Fruit fly (Drosophila melanogaster) whole organism, prepupa: ENCODE measurements around the gene Hipk.

ENCODE experiments used
- CG10631 ChIP-seq: fragments of 200-800 bp; sonication (Bioruptor generic); optimal IDR thresholded peaks from 2 replicates; lab custom pipeline; 2016; ENCODE audit warnings: missing biosample characterization, missing genetic modification characterization
- CG11294 ChIP-seq: fragments of 200-800 bp; sonication (Bioruptor generic); IDR thresholded peaks from 2 replicates; pipeline ENCODE4 v1.3.6; 2022; ENCODE audit warnings: missing biosample characterization, missing genetic modification characterization
- CG11902 ChIP-seq: fragments of 200-800 bp; sonication (Bioruptor generic); optimal IDR thresholded peaks from 3 replicates; lab custom pipeline; 2016; ENCODE audit warnings: missing biosample characterization, missing genetic modification characterization
- CG15336 ChIP-seq: fragments of 200-800 bp; sonication (Bioruptor generic); IDR thresholded peaks from 2 replicates; pipeline ENCODE4 v1.3.6; 2022; ENCODE audit warnings: missing biosample characterization, missing genetic modification characterization
- CG1621 ChIP-seq: fragments of 200-800 bp; sonication (Bioruptor generic); optimal IDR thresholded peaks from 3 replicates; lab custom pipeline; 2018; ENCODE audit warnings: missing biosample characterization, mild to moderate bottlenecking, missing genetic modification characterization
- CG3032 ChIP-seq: fragments of 200-800 bp; optimal IDR thresholded peaks from 2 replicates; lab custom pipeline; 2019; ENCODE audit warnings: missing biosample characterization, mild to moderate bottlenecking, missing genetic modification characterization, moderate library complexity
- CG31627 ChIP-seq: fragments of 200-800 bp; sonication (Bioruptor generic); optimal IDR thresholded peaks from 3 replicates; lab custom pipeline; 2016; ENCODE audit warnings: missing biosample characterization, missing genetic modification characterization
- CG32006 ChIP-seq: fragments of 200-800 bp; sonication (Bioruptor generic); optimal IDR thresholded peaks from 3 replicates; lab custom pipeline; 2017; ENCODE audit warnings: missing biosample characterization, mild to moderate bottlenecking, missing genetic modification characterization
- CG34406 ChIP-seq: fragments of 200-800 bp; sonication (Bioruptor generic); optimal IDR thresholded peaks from 3 replicates; lab custom pipeline; 2016; ENCODE audit warnings: missing biosample characterization, missing genetic modification characterization
- CG4318 ChIP-seq: fragments of 200-800 bp; sonication (Bioruptor generic); optimal IDR thresholded peaks from 3 replicates; lab custom pipeline; 2017; ENCODE audit warnings: missing biosample characterization, mild to moderate bottlenecking, missing genetic modification characterization
- CG6163 ChIP-seq: fragments of 200-800 bp; sonication (Bioruptor generic); IDR thresholded peaks from 3 replicates; pipeline ENCODE4 v1.3.6; 2022; ENCODE audit warnings: missing biosample characterization, missing genetic modification characterization
- CG6276 ChIP-seq: fragments of 200-800 bp; sonication (Bioruptor generic); optimal IDR thresholded peaks from 2 replicates; lab custom pipeline; 2017; ENCODE audit warnings: missing biosample characterization, mild to moderate bottlenecking, missing genetic modification characterization
- CG6792 ChIP-seq: fragments of 200-800 bp; sonication (Bioruptor generic); optimal IDR thresholded peaks from 3 replicates; lab custom pipeline; 2016; ENCODE audit warnings: missing biosample characterization, missing genetic modification characterization
- CG6854 ChIP-seq: fragments of 200-800 bp; sonication (Bioruptor generic); optimal IDR thresholded peaks from 2 replicates; lab custom pipeline; 2017; ENCODE audit warnings: missing biosample characterization, mild to moderate bottlenecking, missing genetic modification characterization
- CG7368 ChIP-seq: fragments of 200-800 bp; sonication (Bioruptor generic); optimal IDR thresholded peaks from 3 replicates; lab custom pipeline; 2016; ENCODE audit warnings: missing biosample characterization, missing genetic modification characterization
- CG8119 ChIP-seq: fragments of 200-800 bp; sonication (Bioruptor generic); IDR thresholded peaks from 3 replicates; pipeline ENCODE4 v1.3.6; 2022; ENCODE audit warnings: missing biosample characterization, missing genetic modification characterization
- CG8319 ChIP-seq: fragments of 200-800 bp; sonication (Bioruptor generic); optimal IDR thresholded peaks from 3 replicates; lab custom pipeline; 2016; ENCODE audit warnings: missing biosample characterization, missing genetic modification characterization
- CG8632 ChIP-seq: fragments of 200-800 bp; sonication (Bioruptor generic); optimal IDR thresholded peaks from 3 replicates; lab custom pipeline; 2016; ENCODE audit warnings: missing biosample characterization, missing genetic modification characterization
- CG9139 ChIP-seq: fragments of 200-800 bp; sonication (Bioruptor generic); optimal IDR thresholded peaks from 3 replicates; lab custom pipeline; 2017; ENCODE audit warnings: missing biosample characterization, mild to moderate bottlenecking, missing genetic modification characterization
- Eip78C ChIP-seq: fragments of 200-800 bp; sonication (Bioruptor generic); peaks from one replicate; lab custom pipeline; 2016; ENCODE audit warnings: missing biosample characterization, missing genetic modification characterization
- Eip93F ChIP-seq: fragments of 200-800 bp; sonication (Bioruptor generic); optimal IDR thresholded peaks from 2 replicates; lab custom pipeline; 2016; ENCODE audit warnings: missing biosample characterization, mild to moderate bottlenecking, missing genetic modification characterization
- Ets96B ChIP-seq: fragments of 200-800 bp; optimal IDR thresholded peaks from 2 replicates; lab custom pipeline; 2019; ENCODE audit warnings: missing biosample characterization, mild to moderate bottlenecking, missing genetic modification characterization, moderate library complexity
- Gug ChIP-seq: fragments of 200-800 bp; sonication (Bioruptor generic); IDR thresholded peaks from 2 replicates; pipeline ENCODE4 v1.3.6; 2022; ENCODE audit warnings: missing biosample characterization, missing genetic modification characterization
- Hr39 ChIP-seq: fragments of 200-800 bp; sonication (Bioruptor generic); optimal IDR thresholded peaks from 2 replicates; lab custom pipeline; 2016; ENCODE audit warnings: missing biosample characterization, missing genetic modification characterization
- Lpt ChIP-seq: fragments of 200-800 bp; sonication (Bioruptor generic); optimal IDR thresholded peaks from 3 replicates; lab custom pipeline; 2016; ENCODE audit warnings: missing biosample characterization, missing genetic modification characterization
- Met ChIP-seq: fragments of 200-800 bp; sonication (Bioruptor generic); optimal IDR thresholded peaks from 3 replicates; lab custom pipeline; 2016; ENCODE audit warnings: missing biosample characterization, missing genetic modification characterization
- Smox ChIP-seq: fragments of 200-800 bp; sonication (Bioruptor generic); optimal IDR thresholded peaks from 3 replicates; lab custom pipeline; 2016; ENCODE audit warnings: missing biosample characterization, missing genetic modification characterization
- Sox102F ChIP-seq: fragments of 200-800 bp; sonication (Bioruptor generic); optimal IDR thresholded peaks from 2 replicates; lab custom pipeline; 2016; ENCODE audit warnings: missing biosample characterization, mild to moderate bottlenecking, missing genetic modification characterization
- Sox14 ChIP-seq: fragments of 200-800 bp; sonication (Bioruptor generic); optimal IDR thresholded peaks from 3 replicates; lab custom pipeline; 2016; ENCODE audit warnings: missing biosample characterization, missing genetic modification characterization
- achi ChIP-seq: fragments of 200-800 bp; sonication (Bioruptor generic); optimal IDR thresholded peaks from 3 replicates; lab custom pipeline; 2016; ENCODE audit warnings: missing biosample characterization, missing genetic modification characterization
- cyc ChIP-seq: fragments of 200-800 bp; sonication (Bioruptor generic); optimal IDR thresholded peaks from 3 replicates; lab custom pipeline; 2016; ENCODE audit warnings: missing biosample characterization, missing genetic modification characterization
- dac ChIP-seq: fragments of 200-800 bp; sonication (Bioruptor generic); optimal IDR thresholded peaks from 2 replicates; lab custom pipeline; 2017; ENCODE audit warnings: missing biosample characterization, mild to moderate bottlenecking, missing genetic modification characterization
- dsx ChIP-seq: fragments of 200-800 bp; optimal IDR thresholded peaks from 3 replicates; lab custom pipeline; 2019; ENCODE audit warnings: missing biosample characterization, mild to moderate bottlenecking, missing genetic modification characterization, moderate library complexity; ENCODE audit not compliant: poor library complexity, severe bottlenecking
- eg ChIP-seq: fragments of 200-800 bp; sonication (Bioruptor generic); IDR thresholded peaks from 3 replicates; pipeline ENCODE4 v1.3.6; 2022; ENCODE audit warnings: missing biosample characterization, missing genetic modification characterization
- esn ChIP-seq: fragments of 200-800 bp; sonication (Bioruptor generic); optimal IDR thresholded peaks from 2 replicates; lab custom pipeline; 2016; ENCODE audit warnings: missing biosample characterization, mild to moderate bottlenecking, missing genetic modification characterization, moderate library complexity
- fd85E ChIP-seq: fragments of 200-800 bp; sonication (Bioruptor generic); optimal IDR thresholded peaks from 3 replicates; lab custom pipeline; 2016; ENCODE audit warnings: missing biosample characterization, missing genetic modification characterization
- fkh ChIP-seq: fragments of 200-800 bp; sonication (Bioruptor generic); optimal IDR thresholded peaks from 3 replicates; lab custom pipeline; 2017; ENCODE audit warnings: missing biosample characterization, mild to moderate bottlenecking, missing genetic modification characterization, moderate library complexity
- lz ChIP-seq: fragments of 200-800 bp; sonication (Bioruptor generic); optimal IDR thresholded peaks from 3 replicates; lab custom pipeline; 2016; ENCODE audit warnings: missing biosample characterization, missing genetic modification characterization
- pdm3 ChIP-seq: fragments of 200-800 bp; sonication (Bioruptor generic); optimal IDR thresholded peaks from 3 replicates; lab custom pipeline; 2016; ENCODE audit warnings: missing biosample characterization, missing genetic modification characterization
- svp ChIP-seq: fragments of 200-800 bp; sonication (Bioruptor generic); peaks from one replicate; lab custom pipeline; 2016; ENCODE audit warnings: missing biosample characterization, missing genetic modification characterization
- topi ChIP-seq: fragments of 200-800 bp; sonication (Bioruptor generic); optimal IDR thresholded peaks from 3 replicates; lab custom pipeline; 2016; ENCODE audit warnings: missing biosample characterization, missing genetic modification characterization
- vri ChIP-seq: fragments of 200-800 bp; sonication (Bioruptor generic); optimal IDR thresholded peaks from 3 replicates; lab custom pipeline; 2016; ENCODE audit warnings: missing biosample characterization, mild to moderate bottlenecking, missing genetic modification characterization

The Hipk gene

dm6 chr3L:511755-512209 lies 31.1 kb upstream of the Hipk start:
- TF ChIP-seq achi (GFP tag; lab: Kevin White, UChicago) (no peak), esn (GFP tag; lab: Kevin White, UChicago) (peak; percentile 63), Met (peak; percentile 64), vri (peak; percentile 68), CG6276 (GFP tag; lab: Kevin White, UChicago) (no peak), eg (GFP tag; lab: Robert Waterston, UW) (peak; percentile 55; the same call in 1 of the 3 replicates), Smox (peak; percentile 53), Eip78C (GFP tag; lab: Kevin White, UChicago) (peak; percentile 45), cyc (GFP tag; lab: Kevin White, UChicago) (peak; percentile 34), CG6163 (GFP tag; lab: Robert Waterston, UW) (no peak), pdm3 (GFP tag; lab: Kevin White, UChicago) (peak; percentile 21), Eip93F (GFP tag; lab: Kevin White, UChicago) (peak; percentile 81), Sox102F (GFP tag; lab: Kevin White, UChicago) (peak; percentile 45), Hr39 (peak; percentile 22), CG15336 (GFP tag; lab: Robert Waterston, UW) (peak; percentile 30; the same call in 1 of the 2 replicates), CG11902 (GFP tag; lab: Kevin White, UChicago) (no peak), Lpt (no peak), topi (GFP tag; lab: Kevin White, UChicago) (peak; percentile 44), CG9139 (GFP tag; lab: Kevin White, UChicago) (no peak), lz (GFP tag; lab: Kevin White, UChicago) (peak; percentile 20), svp (GFP tag; lab: Kevin White, UChicago) (peak; percentile 82), CG31627 (peak; percentile 17)

dm6 chr3L:513656-514055 lies 29.2 kb upstream of the Hipk start:
- TF ChIP-seq CG6163 (GFP tag; lab: Robert Waterston, UW) (no peak), achi (GFP tag; lab: Kevin White, UChicago) (no peak)

- TF ChIP-seq eg (GFP tag; lab: Robert Waterston, UW) (0 out of 3 replicates have a peak, but pooled peaks have one; percentile 16), CG6854 (GFP tag; lab: Kevin White, UChicago) (peak; percentile 16), lz (GFP tag; lab: Kevin White, UChicago) (no peak), fkh (GFP tag; lab: Kevin White, UChicago) (no peak), CG8319 (GFP tag; lab: Kevin White, UChicago) (no peak), fd85E (GFP tag; lab: Kevin White, UChicago) (no peak)
These were observed 27.2 kb upstream of the Hipk start for dm6 chr3L:515614-516013.

- no peak for TF ChIP-seq lz (GFP tag; lab: Kevin White, UChicago)
- TF ChIP-seq dsx (GFP tag; lab: Kevin White, UChicago): no peak
- no peak for TF ChIP-seq CG1621
- TF ChIP-seq CG8319 (GFP tag; lab: Kevin White, UChicago): no peak
- TF ChIP-seq CG31627: no peak
- no peak for TF ChIP-seq CG8632 (GFP tag; lab: Kevin White, UChicago)
- no peak for TF ChIP-seq Gug (GFP tag; lab: Robert Waterston, UW)
- TF ChIP-seq CG34406 (GFP tag; lab: Kevin White, UChicago): no peak
- TF ChIP-seq Met: no peak
- no peak for TF ChIP-seq Eip78C (GFP tag; lab: Kevin White, UChicago)
- no peak for TF ChIP-seq svp (GFP tag; lab: Kevin White, UChicago)
- TF ChIP-seq CG11902 (GFP tag; lab: Kevin White, UChicago): no peak
- no peak for TF ChIP-seq Lpt
These were observed 26.3 kb upstream of the Hipk start for dm6 chr3L:516544-516943.

dm6 chr3L:516948-517599 lies 25.8 kb upstream of the Hipk start:
- TF ChIP-seq CG4318 (GFP tag; lab: Kevin White, UChicago): peak; percentile 62
- peak; percentile 40 for TF ChIP-seq CG10631 (GFP tag; lab: Kevin White, UChicago)
- peak; percentile 76 for TF ChIP-seq Eip78C (GFP tag; lab: Kevin White, UChicago)
- TF ChIP-seq CG32006 (GFP tag; lab: Kevin White, UChicago): peak; percentile 84
- TF ChIP-seq Sox14 (GFP tag; lab: Kevin White, UChicago): peak; percentile 14
- TF ChIP-seq achi (GFP tag; lab: Kevin White, UChicago): peak; percentile 58
- peak; percentile 70 for TF ChIP-seq Gug (GFP tag; lab: Robert Waterston, UW)
- TF ChIP-seq CG11294 (GFP tag; lab: Robert Waterston, UW): 0 out of 2 replicates have a peak, but pooled peaks have one; percentile 15
- no peak for TF ChIP-seq dsx (GFP tag; lab: Kevin White, UChicago)
- peak; percentile 13 for TF ChIP-seq CG3032 (tag; lab: Kevin White, UChicago)
- TF ChIP-seq CG31627: peak; percentile 8
- peak; percentile 59 for TF ChIP-seq dac (GFP tag; lab: Kevin White, UChicago)
- TF ChIP-seq CG8119 (GFP tag; lab: Robert Waterston, UW): peak; percentile 91
- peak; percentile 55 for TF ChIP-seq Lpt
- no peak for TF ChIP-seq CG6792
- TF ChIP-seq Ets96B (tag; lab: Kevin White, UChicago): no peak
- no peak for TF ChIP-seq Smox
- peak; percentile 66 for TF ChIP-seq svp (GFP tag; lab: Kevin White, UChicago)
- no peak for TF ChIP-seq CG7368 (GFP tag; lab: Kevin White, UChicago)
